Fruit fly (Drosophila melanogaster): Measurements from ENCODE around the gene HisRS.

HisRS gene

dm6 chrX:18467881-18468280, 47.3 kb upstream of the HisRS start (continued):
- TF ChIP-seq CG4707 (GFP tag; optimal IDR thresholded peaks at IDR 0.05) (no peak), CG9437 (GFP tag; optimal IDR thresholded peaks at IDR 0.05) (no peak), CG6272 (GFP tag; IDR thresholded peaks at IDR 0.05) (no peak), ham (GFP tag; IDR thresholded peaks at IDR 0.05) (no peak), ab (GFP tag; optimal IDR thresholded peaks at IDR 0.05) (no peak), pan (optimal IDR thresholded peaks at IDR 0.05) (no peak), pan (GFP tag; optimal IDR thresholded peaks at IDR 0.05 in 1 of 2, IDR thresholded peaks at IDR 0.05 in 1 of 2) (peak in 1 of 2 experiments; percentile 58), CG14710 (tag; optimal IDR thresholded peaks at IDR 0.05) (no peak), CG18599 (GFP tag; optimal IDR thresholded peaks at IDR 0.05) (peak; percentile 71), Ptx1 (GFP tag; IDR thresholded peaks at IDR 0.05) (peak; percentile 54), CG7839 (tag; optimal IDR thresholded peaks at IDR 0.05) (peak; percentile 45), slbo (GFP tag; IDR thresholded peaks at IDR 0.05) (peak; percentile 58), z (GFP tag; IDR thresholded peaks at IDR 0.05) (no peak)

dm6 chrX:18479307-18480134, 35.7 kb upstream of the HisRS start, which contains the start of gene CG32547:
TSS of gene CG32547 (minus strand) at chrX:18479487.
- TF ChIP-seq gcm2 (GFP tag; optimal IDR thresholded peaks at IDR 0.05) (no peak), Bgb (GFP tag; IDR thresholded peaks at IDR 0.05; ENCODE audit: partially characterized antibody) (0 out of 2 replicates have a peak, but pooled peaks have one; percentile 17), ap (GFP tag; IDR thresholded peaks at IDR 0.05) (no peak), disco-r (GFP tag; optimal IDR thresholded peaks at IDR 0.05) (no peak), CG10267 (tag; optimal IDR thresholded peaks at IDR 0.05) (peak; percentile 5), CG10321 (GFP tag; IDR thresholded peaks at IDR 0.05) (no peak), nerfin-1 (tag; optimal IDR thresholded peaks at IDR 0.05) (no peak), CG3281 (GFP tag; optimal IDR thresholded peaks at IDR 0.05) (peak; percentile 10), tna (GFP tag; IDR thresholded peaks at IDR 0.05; ENCODE audit: partially characterized antibody) (no peak), jumu (GFP tag; optimal IDR thresholded peaks at IDR 0.05) (no peak), Deaf1 (tag; optimal IDR thresholded peaks at IDR 0.05) (peak; percentile 66), Hr78 (GFP tag; optimal IDR thresholded peaks at IDR 0.05) (peak in 1 of 2 experiments; percentile 14), grau (tag; optimal IDR thresholded peaks at IDR 0.05) (no peak), HmgZ (tag; optimal IDR thresholded peaks at IDR 0.05) (no peak), PHDP (tag; optimal IDR thresholded peaks at IDR 0.05) (no peak), p53 (GFP tag; optimal IDR thresholded peaks at IDR 0.05) (no peak), CG11504 (tag; optimal IDR thresholded peaks at IDR 0.05) (peak; percentile 21), lmd (GFP tag; IDR thresholded peaks at IDR 0.05) (no peak; the same call in 1 of the 2 replicates), Rfx (GFP tag; IDR thresholded peaks at IDR 0.05) (peak; percentile 17; the same call in 1 of the 2 replicates), ftz-f1 (GFP tag; optimal IDR thresholded peaks at IDR 0.05) (no peak), seq (GFP tag; IDR thresholded peaks at IDR 0.05) (no peak), Fer3 (tag; optimal IDR thresholded peaks at IDR 0.05) (no peak), CG13296 (GFP tag; optimal IDR thresholded peaks at IDR 0.05) (no peak), CG17359 (tag; optimal IDR thresholded peaks at IDR 0.05) (no peak), CG31441 (GFP tag; IDR thresholded peaks at IDR 0.05) (peak; percentile 16; the same call in 1 of the 2 replicates), ash1 (GFP tag; optimal IDR thresholded peaks at IDR 0.05) (no peak), Med (GFP tag) (peak; percentile 58), E2f2 (GFP tag; IDR thresholded peaks at IDR 0.05) (peak; percentile 40; the same call in 1 of the 2 replicates), Rx (GFP tag; IDR thresholded peaks at IDR 0.05) (no peak), Hr51 (GFP tag; optimal IDR thresholded peaks at IDR 0.05) (peak in 1 of 2 experiments; percentile 17), HLH54F (GFP tag; optimal IDR thresholded peaks at IDR 0.05) (no peak), CG12104 (GFP tag; optimal IDR thresholded peaks at IDR 0.05) (no peak), CG15514 (GFP tag; optimal IDR thresholded peaks at IDR 0.05) (peak; percentile 30), CG17186 (GFP tag; optimal IDR thresholded peaks at IDR 0.05) (no peak), crol (GFP tag; IDR thresholded peaks at IDR 0.05) (peak; percentile 67)
